Fruit fly (Drosophila melanogaster): ENCODE data around the gene Nipsnap.

The Nipsnap gene

dm6 chrX:16090179-16091144, 17.1 kb upstream of the Nipsnap start (continued):
- TF ChIP-seq CG43689 (GFP tag; IDR thresholded peaks at IDR 0.05) (peak; percentile 77), pho (GFP tag; optimal IDR thresholded peaks at IDR 0.05) (peak; percentile 89), fu2 (GFP tag; optimal IDR thresholded peaks at IDR 0.05) (peak; percentile 87), scrt (GFP tag; optimal IDR thresholded peaks at IDR 0.05) (peak; percentile 81), Mes4 (GFP tag; optimal IDR thresholded peaks at IDR 0.05) (peak; percentile 72), CG1832 (GFP tag; optimal IDR thresholded peaks at IDR 0.05) (no peak), tap (tag; optimal IDR thresholded peaks at IDR 0.05) (peak; percentile 92), mirr (GFP tag; optimal IDR thresholded peaks at IDR 0.05) (peak; percentile 97), lmd (GFP tag; IDR thresholded peaks at IDR 0.05) (peak; percentile 93), Ravus (GFP tag; IDR thresholded peaks at IDR 0.05) (peak; percentile 71), knrl (GFP tag; IDR thresholded peaks at IDR 0.05; ENCODE audit: partially characterized antibody) (no peak), E2f2 (GFP tag; IDR thresholded peaks at IDR 0.05) (peak; percentile 65), CG11093 (GFP tag; IDR thresholded peaks at IDR 0.05) (peak; percentile 83), cato (GFP tag; optimal IDR thresholded peaks at IDR 0.05; ENCODE audit: borderline replicate concordance) (peak; percentile 71), Meics (GFP tag; optimal IDR thresholded peaks at IDR 0.05) (peak; percentile 91), CG12155 (GFP tag; optimal IDR thresholded peaks at IDR 0.05) (peak; percentile 88), aop (GFP tag; IDR thresholded peaks at IDR 0.05) (peak; percentile 73; the same call in 1 of the 2 replicates), lbe (GFP tag; optimal IDR thresholded peaks at IDR 0.05) (peak; percentile 64), CG7271 (tag; optimal IDR thresholded peaks at IDR 0.05) (no peak), Pdp1 (GFP tag; optimal IDR thresholded peaks at IDR 0.05) (peak; percentile 89 to 94), zen2 (GFP tag; IDR thresholded peaks at IDR 0.05; ENCODE audit: partially characterized antibody) (no peak), Dref (GFP tag; IDR thresholded peaks at IDR 0.05) (no peak), D19A (tag; optimal IDR thresholded peaks at IDR 0.05) (peak; percentile 60), MTF-1 (GFP tag; optimal IDR thresholded peaks at IDR 0.05; ENCODE audit: borderline replicate concordance) (peak; percentile 79), CG18011 (GFP tag; optimal IDR thresholded peaks at IDR 0.05) (peak; percentile 73), ind (GFP tag; optimal IDR thresholded peaks at IDR 0.05) (peak; percentile 94), CG7556 (GFP tag; optimal IDR thresholded peaks at IDR 0.05) (peak; percentile 83), CG34224 (GFP tag; IDR thresholded peaks at IDR 0.05; ENCODE audit: partially characterized antibody) (no peak), mam (GFP tag; optimal IDR thresholded peaks at IDR 0.05) (peak; percentile 94), kah (GFP tag; optimal IDR thresholded peaks at IDR 0.05) (peak; percentile 80), H2.0 (GFP tag; IDR thresholded peaks at IDR 0.05) (peak; percentile 94), disco-r (GFP tag; optimal IDR thresholded peaks at IDR 0.05) (peak; percentile 95), CG12071 (GFP tag; optimal IDR thresholded peaks at IDR 0.05) (peak; percentile 95), CG4404 (GFP tag; IDR thresholded peaks at IDR 0.05) (peak; percentile 71), ewg (GFP tag; optimal IDR thresholded peaks at IDR 0.05) (peak; percentile 70), CG17359 (tag; optimal IDR thresholded peaks at IDR 0.05) (peak; percentile 89), caup (GFP tag; optimal IDR thresholded peaks at IDR 0.05; ENCODE audit: severe bottlenecking) (peak; percentile 91), Mad (GFP tag; optimal IDR thresholded peaks at IDR 0.05) (no peak), Oaz (GFP tag; IDR thresholded peaks at IDR 0.05) (peak; percentile 92), Dfd (GFP tag; optimal IDR thresholded peaks at IDR 0.05) (no peak), Fer1 (GFP tag; optimal IDR thresholded peaks at IDR 0.05) (peak; percentile 93), CG6854 (GFP tag; optimal IDR thresholded peaks at IDR 0.05) (peak; percentile 86), usp (GFP tag; optimal IDR thresholded peaks at IDR 0.05) (no peak), ro (GFP tag; IDR thresholded peaks at IDR 0.05) (peak; percentile 66), CG13296 (GFP tag; optimal IDR thresholded peaks at IDR 0.05) (peak; percentile 93), croc (GFP tag; conservative IDR thresholded peaks at IDR 0.05) (peak; percentile 60; the same call in 2 of the 3 replicates), CG2199 (GFP tag; IDR thresholded peaks at IDR 0.05) (peak; percentile 49; the same call in 1 of the 3 replicates), maf-S (GFP tag; optimal IDR thresholded peaks at IDR 0.05) (peak; percentile 87)

Measured in whole organism, embryonic.